Worm (Caenorhabditis elegans) whole organism, L3 larva: Measurements from ENCODE around the gene hyls-1.

Experiments
- R02D3.7 ChIP-seq: fragments of 150-350 bp; optimal IDR thresholded peaks from 2 replicates; lab custom pipeline; 2014; ENCODE audit warnings: missing biosample characterization, missing genetic modification characterization
- ZK546.5 ChIP-seq: sonication (generic microtip); optimal IDR thresholded peaks from 2 replicates; lab custom pipeline; 2017; ENCODE audit warnings: missing biosample characterization, missing genetic modification characterization
- aly-2 ChIP-seq: fragments of 150-350 bp; optimal IDR thresholded peaks from 2 replicates; lab custom pipeline; 2014; ENCODE audit warnings: missing biosample characterization, missing genetic modification characterization
- ama-1 ChIP-seq: fragments of 150-350 bp; optimal IDR thresholded peaks from 2 replicates; lab custom pipeline; 2018
- ceh-16 ChIP-seq: sonication (generic microtip); optimal IDR thresholded peaks from 2 replicates; lab custom pipeline; 2017; ENCODE audit warnings: missing biosample characterization, missing genetic modification characterization
- ceh-28 ChIP-seq: fragments of 150-350 bp; optimal IDR thresholded peaks from 2 replicates; lab custom pipeline; 2014; ENCODE audit warnings: missing biosample characterization, missing genetic modification reagents, missing genetic modification characterization
- ceh-82 ChIP-seq: fragments of 150-350 bp; optimal IDR thresholded peaks from 2 replicates; lab custom pipeline; 2014; ENCODE audit warnings: missing biosample characterization, missing genetic modification characterization
- ceh-9 ChIP-seq: sonication (generic microtip); optimal IDR thresholded peaks from 2 replicates; lab custom pipeline; 2018; ENCODE audit warnings: missing biosample characterization, missing genetic modification characterization
- daf-12 ChIP-seq: fragments of 150-350 bp; optimal IDR thresholded peaks from 2 replicates; lab custom pipeline; 2014; ENCODE audit warnings: missing biosample characterization, missing genetic modification reagents, missing genetic modification characterization
- egl-27 ChIP-seq: sonication (generic microtip); optimal IDR thresholded peaks from 4 replicates; lab custom pipeline; 2017; ENCODE audit warnings: missing biosample characterization, missing genetic modification reagents, missing genetic modification characterization
- elt-1 ChIP-seq: fragments of 150-350 bp; optimal IDR thresholded peaks from 2 replicates; lab custom pipeline; 2014; ENCODE audit warnings: missing biosample characterization, missing genetic modification characterization
- elt-2 ChIP-seq: sonication (generic microtip); optimal IDR thresholded peaks from 2 replicates; lab custom pipeline; 2016; ENCODE audit warnings: missing genetic modification reagents, mild to moderate bottlenecking, missing genetic modification characterization, missing compliant biosample characterization
- eor-1 ChIP-seq, 2 experiments: fragments of 150-350 bp; optimal IDR thresholded peaks; 2 replicates each; lab custom pipeline; 2014 to 2018; ENCODE audit warnings: missing biosample characterization in 2 of 2, missing genetic modification characterization in 2 of 2
- fkh-2 ChIP-seq: fragments of 150-350 bp; optimal IDR thresholded peaks from 2 replicates; lab custom pipeline; 2014; ENCODE audit warnings: missing biosample characterization, missing genetic modification reagents, missing genetic modification characterization
- fos-1 ChIP-seq: fragments of 150-350 bp; optimal IDR thresholded peaks from 2 replicates; lab custom pipeline; 2014; ENCODE audit warnings: missing biosample characterization, missing genetic modification characterization
- hmg-11 ChIP-seq: sonication (generic microtip); optimal IDR thresholded peaks from 2 replicates; lab custom pipeline; 2016; ENCODE audit warnings: missing genetic modification characterization, missing compliant biosample characterization
- lin-39 ChIP-seq: fragments of 150-350 bp; optimal IDR thresholded peaks from 2 replicates; lab custom pipeline; 2018; ENCODE audit warnings: missing biosample characterization, missing genetic modification reagents, missing genetic modification characterization
- lsy-12 ChIP-seq: sonication (generic microtip); optimal IDR thresholded peaks from 2 replicates; lab custom pipeline; 2016; ENCODE audit warnings: mild to moderate bottlenecking, missing genetic modification characterization, missing compliant biosample characterization
- mdl-1 ChIP-seq: fragments of 150-350 bp; optimal IDR thresholded peaks from 2 replicates; lab custom pipeline; 2014; ENCODE audit warnings: missing biosample characterization, missing genetic modification characterization
- mml-1 ChIP-seq: fragments of 150-350 bp; sonication (generic microtip); optimal IDR thresholded peaks from 3 replicates; lab custom pipeline; 2014; ENCODE audit warnings: missing biosample characterization, missing genetic modification characterization
- nfya-1 ChIP-seq: sonication (generic microtip); optimal IDR thresholded peaks from 2 replicates; lab custom pipeline; 2017; ENCODE audit warnings: missing genetic modification characterization, mild to moderate bottlenecking, missing compliant biosample characterization, antibody characterized with exemption, moderate library complexity; ENCODE audit not compliant: insufficient read depth
- nhr-11 ChIP-seq: fragments of 150-350 bp; optimal IDR thresholded peaks from 2 replicates; lab custom pipeline; 2014; ENCODE audit warnings: missing biosample characterization, missing genetic modification characterization
- nhr-12 ChIP-seq: fragments of 150-350 bp; optimal IDR thresholded peaks from 2 replicates; lab custom pipeline; 2014; ENCODE audit warnings: missing biosample characterization, missing genetic modification characterization
- nhr-23 ChIP-seq: fragments of 150-350 bp; optimal IDR thresholded peaks from 2 replicates; lab custom pipeline; 2014; ENCODE audit warnings: missing biosample characterization, missing genetic modification reagents, missing genetic modification characterization
- nhr-28 ChIP-seq: fragments of 150-350 bp; optimal IDR thresholded peaks from 2 replicates; lab custom pipeline; 2014; ENCODE audit warnings: missing biosample characterization, missing genetic modification characterization
- nhr-43 ChIP-seq: sonication (generic microtip); optimal IDR thresholded peaks from 2 replicates; lab custom pipeline; 2016; ENCODE audit warnings: mild to moderate bottlenecking, missing genetic modification characterization, missing compliant biosample characterization; ENCODE audit not compliant: poor library complexity, severe bottlenecking
- nhr-67 ChIP-seq: fragments of 150-350 bp; optimal IDR thresholded peaks from 2 replicates; lab custom pipeline; 2014; ENCODE audit warnings: missing biosample characterization, missing genetic modification characterization
- nhr-76 ChIP-seq: fragments of 150-350 bp; sonication (generic microtip); optimal IDR thresholded peaks from 5 replicates; lab custom pipeline; 2014; ENCODE audit warnings: missing biosample characterization, missing genetic modification characterization
- nhr-77 ChIP-seq: fragments of 150-350 bp; optimal IDR thresholded peaks from 2 replicates; lab custom pipeline; 2014; ENCODE audit warnings: missing biosample characterization, missing genetic modification characterization
- pha-4 ChIP-seq: fragments of 150-350 bp; optimal IDR thresholded peaks from 2 replicates; lab custom pipeline; 2014; ENCODE audit warnings: missing biosample characterization, missing genetic modification reagents, missing genetic modification characterization
- pqm-1 ChIP-seq: fragments of 150-350 bp; optimal IDR thresholded peaks from 2 replicates; lab custom pipeline; 2017; ENCODE audit warnings: missing biosample characterization, missing genetic modification characterization, inconsistent platforms
- sea-2 ChIP-seq: fragments of 150-350 bp; sonication (generic microtip); optimal IDR thresholded peaks from 4 replicates; lab custom pipeline; 2014; ENCODE audit warnings: missing biosample characterization, missing genetic modification reagents, missing genetic modification characterization
- snpc-4 ChIP-seq: fragments of 150-350 bp; optimal IDR thresholded peaks from 2 replicates; lab custom pipeline; 2014; ENCODE audit warnings: missing biosample characterization, missing genetic modification characterization
- tbx-2 ChIP-seq: sonication (generic microtip); optimal IDR thresholded peaks from 2 replicates; lab custom pipeline; 2016; ENCODE audit warnings: mild to moderate bottlenecking, missing genetic modification characterization, missing compliant biosample characterization
- zag-1 ChIP-seq: fragments of 150-350 bp; optimal IDR thresholded peaks from 2 replicates; lab custom pipeline; 2014; ENCODE audit warnings: missing biosample characterization, missing genetic modification characterization
- ztf-11 ChIP-seq: fragments of 150-350 bp; optimal IDR thresholded peaks from 2 replicates; lab custom pipeline; 2014; ENCODE audit warnings: missing biosample characterization, missing genetic modification characterization
- ztf-4 ChIP-seq: fragments of 150-350 bp; optimal IDR thresholded peaks from 2 replicates; lab custom pipeline; 2014; ENCODE audit warnings: missing biosample characterization, missing genetic modification characterization

Gene hyls-1

DNA sequence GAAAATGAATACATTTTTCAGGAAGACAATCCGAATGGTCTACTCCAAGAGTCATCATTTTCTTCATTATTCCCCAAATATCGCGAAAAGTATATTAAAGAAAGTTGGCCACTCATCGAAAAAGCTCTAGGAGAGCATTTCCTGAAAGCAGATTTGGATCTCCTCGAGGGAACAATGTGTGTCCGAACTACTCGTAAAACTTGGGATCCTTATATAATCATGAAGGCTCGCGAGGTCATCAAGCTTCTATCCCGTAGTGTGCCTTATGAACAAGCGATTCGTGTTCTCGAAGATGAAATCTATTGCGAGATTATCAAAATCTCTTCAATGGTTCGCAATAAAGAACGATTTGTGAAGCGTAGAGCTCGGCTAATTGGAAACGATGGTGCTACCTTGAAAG is 5.7 kb upstream of the hyls-1 start:
- TF ChIP-seq sea-2 (GFP tag; lab: Kevin White, UChicago) = no peak
- TF ChIP-seq ceh-28 = no peak
- TF ChIP-seq nhr-28 (tag; lab: Kevin White, UChicago) = no peak
- TF ChIP-seq nhr-23 (tag; lab: Kevin White, UChicago) = no peak
- TF ChIP-seq mdl-1 (tag; lab: Kevin White, UChicago) = no peak
- no peak for TF ChIP-seq mml-1 (tag; lab: Kevin White, UChicago)
- TF ChIP-seq egl-27 (tag; lab: Kevin White, UChicago) = no peak
- no peak for TF ChIP-seq ceh-16
- TF ChIP-seq nhr-67 (tag; lab: Kevin White, UChicago) = no peak
- no peak for TF ChIP-seq lsy-12 (tag; lab: Kevin White, UChicago)
- TF ChIP-seq nhr-76 (tag; lab: Kevin White, UChicago) = no peak
- no peak for TF ChIP-seq ztf-11
- no peak for TF ChIP-seq nfya-1 (tag; lab: Kevin White, UChicago)

DNA sequence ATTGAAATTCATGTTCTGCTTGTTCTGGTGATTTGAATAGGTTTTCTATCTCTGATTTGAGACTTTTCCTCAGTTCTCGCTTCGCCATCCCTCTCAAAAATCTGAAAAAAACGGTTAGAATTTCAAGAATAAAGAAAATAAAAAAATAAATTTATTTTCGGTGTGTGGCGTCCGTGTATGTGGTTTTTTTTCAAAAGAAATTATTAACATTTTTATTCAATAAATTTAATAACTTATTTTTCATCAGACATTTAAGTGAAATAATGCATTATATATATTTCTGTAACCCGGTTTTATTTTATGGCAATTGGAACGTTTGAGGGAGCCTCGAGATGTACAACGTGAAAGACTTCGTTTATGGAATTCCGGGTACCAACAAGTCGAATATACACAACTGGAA is 2.5 kb upstream of the hyls-1 start, which contains the start of gene C05C8.5:
C05C8.5 (minus strand) TSS at position 101 of the 400 bp plus-strand sequence.
- no peak for TF ChIP-seq eor-1 (tag; optimal IDR thresholded peaks at IDR 0.05; lab: Kevin White, UChicago)
- no peak for TF ChIP-seq snpc-4 (tag; lab: Kevin White, UChicago)
- no peak for TF ChIP-seq ceh-28
- no peak for TF ChIP-seq fkh-2
- no peak for TF ChIP-seq mdl-1 (tag; lab: Kevin White, UChicago)
- no peak for TF ChIP-seq pqm-1 (tag; lab: Kevin White, UChicago)
- TF ChIP-seq elt-2 = no peak
- no peak for TF ChIP-seq nhr-23 (tag; lab: Kevin White, UChicago)
- TF ChIP-seq nhr-12 (tag; lab: Kevin White, UChicago) = no peak
- TF ChIP-seq daf-12 (tag; lab: Kevin White, UChicago) = no peak
- TF ChIP-seq nhr-77 (tag; lab: Kevin White, UChicago) = no peak
- no peak for TF ChIP-seq nhr-11 (tag; lab: Kevin White, UChicago)
- no peak for TF ChIP-seq lin-39 (tag; lab: Kevin White, UChicago)
- no peak for TF ChIP-seq ceh-9
- TF ChIP-seq nhr-43 (tag; lab: Kevin White, UChicago) = no peak

DNA sequence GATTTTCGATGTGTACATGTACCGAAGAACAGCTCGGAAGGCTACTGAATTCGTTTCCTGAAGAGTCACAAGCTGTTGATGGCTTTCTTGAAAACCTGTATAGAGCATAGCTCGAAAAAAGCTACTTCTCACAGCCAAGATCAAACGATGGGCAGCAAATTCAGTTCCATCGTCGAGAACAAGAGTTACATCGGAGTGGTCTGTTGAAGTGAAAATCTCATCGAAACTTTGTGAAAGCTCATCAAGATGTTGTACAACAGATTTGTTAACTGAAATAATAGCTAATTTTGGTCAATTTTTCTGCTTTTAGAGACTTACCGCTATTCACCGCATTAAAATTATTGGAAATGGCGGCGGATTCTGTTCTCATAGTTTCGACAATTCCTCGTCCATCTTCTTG is 487 bp upstream of the hyls-1 start:
- TF ChIP-seq nhr-11 (tag; lab: Kevin White, UChicago) (no peak), mml-1 (tag; lab: Kevin White, UChicago) (no peak), ztf-11 (no peak), nhr-28 (tag; lab: Kevin White, UChicago) (no peak), pha-4 (tag; lab: Kevin White, UChicago) (no peak), elt-1 (tag; lab: Kevin White, UChicago) (no peak), snpc-4 (tag; lab: Kevin White, UChicago) (no peak), R02D3.7 (no peak), ztf-4 (no peak), zag-1 (tag; lab: Kevin White, UChicago) (no peak), hmg-11 (tag; lab: Kevin White, UChicago) (no peak), ama-1 (no peak)

DNA sequence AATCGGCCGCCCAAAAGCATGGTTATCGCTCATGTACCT is 268 bp upstream of the hyls-1 start, which contains the start of gene hpo-9:
hpo-9 (minus strand) TSS at position 37 of the 39 bp plus-strand sequence.
- TF ChIP-seq ZK546.5 (tag; lab: Kevin White, UChicago) (no peak), ztf-4 (no peak), aly-2 (tag; lab: Kevin White, UChicago) (no peak), fos-1 (tag; lab: Kevin White, UChicago) (no peak), tbx-2 (tag; lab: Kevin White, UChicago) (no peak), ztf-11 (no peak)

DNA sequence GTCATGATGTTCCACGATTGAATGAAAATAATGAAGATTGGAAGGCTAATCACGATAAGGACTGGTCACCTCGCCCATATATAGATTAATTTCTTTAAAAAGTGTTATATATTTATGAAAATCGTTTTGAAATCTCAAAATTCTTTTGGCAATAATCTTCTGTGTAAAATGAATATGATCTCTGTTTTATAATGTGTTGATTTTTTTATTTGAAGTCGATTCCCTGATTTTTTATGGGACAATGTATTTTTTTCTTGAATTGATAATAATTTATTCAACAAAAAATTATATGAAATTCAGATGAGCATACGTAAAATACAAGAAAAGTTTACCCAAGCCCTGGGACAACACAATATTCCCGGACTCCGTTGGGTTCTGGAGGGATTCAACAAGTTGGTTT is 2.3 kb downstream of the hyls-1 start, which contains the start of gene C05C8.1:
C05C8.1 (plus strand) TSS at position 301 of the 400 bp plus-strand sequence.
- no peak for TF ChIP-seq zag-1 (tag; lab: Kevin White, UChicago)
- no peak for TF ChIP-seq sea-2 (GFP tag; lab: Kevin White, UChicago)
- no peak for TF ChIP-seq lsy-12 (tag; lab: Kevin White, UChicago)
- no peak for TF ChIP-seq elt-2
- TF ChIP-seq nhr-77 (tag; lab: Kevin White, UChicago) = no peak
- TF ChIP-seq ZK546.5 (tag; lab: Kevin White, UChicago) = no peak
- no peak for TF ChIP-seq nhr-67 (tag; lab: Kevin White, UChicago)
- no peak for TF ChIP-seq tbx-2 (tag; lab: Kevin White, UChicago)
- TF ChIP-seq mml-1 (tag; lab: Kevin White, UChicago) = no peak
- no peak for TF ChIP-seq eor-1 (tag; optimal IDR thresholded peaks at IDR 0.05; lab: Kevin White, UChicago)
- TF ChIP-seq ceh-82 (tag; lab: Kevin White, UChicago) = no peak
- TF ChIP-seq elt-1 (tag; lab: Kevin White, UChicago) = no peak
